Worm (Caenorhabditis elegans) whole organism, L3 larva: ENCODE measurements around the gene str-231.

Experiments used
- R02D3.7 ChIP-seq: fragments of 150-350 bp; optimal IDR thresholded peaks from 2 replicates; lab custom pipeline; 2014; ENCODE audit warnings: missing biosample characterization, missing genetic modification characterization
- ama-1 ChIP-seq: fragments of 150-350 bp; optimal IDR thresholded peaks from 2 replicates; lab custom pipeline; 2018
- daf-12 ChIP-seq: fragments of 150-350 bp; optimal IDR thresholded peaks from 2 replicates; lab custom pipeline; 2014; ENCODE audit warnings: missing biosample characterization, missing genetic modification reagents, missing genetic modification characterization
- elt-1 ChIP-seq: fragments of 150-350 bp; optimal IDR thresholded peaks from 2 replicates; lab custom pipeline; 2014; ENCODE audit warnings: missing biosample characterization, missing genetic modification characterization
- fos-1 ChIP-seq: fragments of 150-350 bp; optimal IDR thresholded peaks from 2 replicates; lab custom pipeline; 2014; ENCODE audit warnings: missing biosample characterization, missing genetic modification characterization
- lin-15B ChIP-seq: fragments of 150-350 bp; optimal IDR thresholded peaks from 2 replicates; lab custom pipeline; 2014; ENCODE audit warnings: missing biosample characterization, missing genetic modification characterization
- nhr-11 ChIP-seq: fragments of 150-350 bp; optimal IDR thresholded peaks from 2 replicates; lab custom pipeline; 2014; ENCODE audit warnings: missing biosample characterization, missing genetic modification characterization
- nhr-23 ChIP-seq: fragments of 150-350 bp; optimal IDR thresholded peaks from 2 replicates; lab custom pipeline; 2014; ENCODE audit warnings: missing biosample characterization, missing genetic modification reagents, missing genetic modification characterization
- nhr-237 ChIP-seq: fragments of 150-350 bp; optimal IDR thresholded peaks from 2 replicates; lab custom pipeline; 2014; ENCODE audit warnings: missing biosample characterization, missing genetic modification characterization
- skn-1 ChIP-seq: fragments of 150-350 bp; optimal IDR thresholded peaks from 2 replicates; lab custom pipeline; 2014; ENCODE audit warnings: missing biosample characterization, missing genetic modification characterization
- tbx-2 ChIP-seq: sonication (generic microtip); optimal IDR thresholded peaks from 2 replicates; lab custom pipeline; 2016; ENCODE audit warnings: mild to moderate bottlenecking, missing genetic modification characterization, missing compliant biosample characterization
- unc-62 ChIP-seq: fragments of 150-350 bp; sonication (generic microtip); optimal IDR thresholded peaks from 4 replicates; lab custom pipeline; 2014; ENCODE audit warnings: missing biosample characterization, missing genetic modification reagents, missing genetic modification characterization
- zag-1 ChIP-seq: fragments of 150-350 bp; optimal IDR thresholded peaks from 2 replicates; lab custom pipeline; 2014; ENCODE audit warnings: missing biosample characterization, missing genetic modification characterization
- ztf-4 ChIP-seq: fragments of 150-350 bp; optimal IDR thresholded peaks from 2 replicates; lab custom pipeline; 2014; ENCODE audit warnings: missing biosample characterization, missing genetic modification characterization

DNA sequence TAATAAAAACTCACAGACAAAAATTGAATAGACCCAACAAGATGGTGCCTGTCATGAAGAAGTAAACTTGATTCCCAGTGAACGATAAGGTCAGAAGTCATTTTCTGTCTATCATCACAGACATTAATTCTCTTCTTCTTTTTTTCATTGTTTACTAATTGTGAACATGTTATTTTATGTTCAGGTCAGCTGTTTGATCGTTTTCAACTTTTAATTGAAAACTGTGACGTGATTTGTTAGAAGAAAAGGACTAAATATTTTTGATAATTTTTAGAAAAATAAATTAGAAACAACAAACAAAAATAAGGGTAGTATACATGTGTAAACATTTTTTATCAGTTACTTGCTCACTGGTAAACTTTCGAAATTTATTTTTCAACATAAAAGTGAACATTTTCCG, 37.8 kb downstream of the str-231 start, which contains the start of gene F36G9.7:
- TF ChIP-seq skn-1 (tag; lab: Kevin White, UChicago) = no peak
- TF ChIP-seq daf-12 (tag; lab: Kevin White, UChicago) = no peak
- no peak for TF ChIP-seq R02D3.7
- no peak for TF ChIP-seq fos-1 (tag; lab: Kevin White, UChicago)
- no peak for TF ChIP-seq nhr-11 (tag; lab: Kevin White, UChicago)
- no peak for TF ChIP-seq ama-1 (lab: Kevin White, UChicago)
- TF ChIP-seq zag-1 (tag; lab: Kevin White, UChicago) = no peak
- TF ChIP-seq lin-15B (tag; lab: Kevin White, UChicago) = no peak
- no peak for TF ChIP-seq ztf-4 (tag; lab: Kevin White, UChicago)
- no peak for TF ChIP-seq unc-62 (GFP tag; lab: Kevin White, UChicago)
- no peak for TF ChIP-seq elt-1 (tag; lab: Kevin White, UChicago)
- no peak for TF ChIP-seq nhr-237 (tag; lab: Kevin White, UChicago)
- no peak for TF ChIP-seq tbx-2 (tag; lab: Kevin White, UChicago)
- TF ChIP-seq nhr-23 = no peak
